Worm (Caenorhabditis elegans) whole organism, mixed stage, embryonic: ENCODE measurements around the gene twk-7.

ENCODE experiments used
- M03D4.4 ChIP-seq: sonication (generic microtip); optimal IDR thresholded peaks from 2 replicates; lab custom pipeline; 2017; ENCODE audit warnings: mild to moderate bottlenecking, missing genetic modification characterization, missing compliant biosample characterization
- ceh-83 ChIP-seq: fragments of 200-800 bp; sonication (Bioruptor generic); optimal IDR thresholded peaks from 2 replicates; lab custom pipeline; 2018; ENCODE audit warnings: mild to moderate bottlenecking, missing genetic modification characterization, missing compliant biosample characterization
- elt-1 ChIP-seq: sonication (generic microtip); optimal IDR thresholded peaks from 2 replicates; lab custom pipeline; 2017; ENCODE audit warnings: missing genetic modification characterization, mild to moderate bottlenecking, missing compliant biosample characterization, antibody characterized with exemption, moderate library complexity, borderline replicate concordance; ENCODE audit not compliant: insufficient read depth
- elt-3 ChIP-seq: fragments of 150-350 bp; optimal IDR thresholded peaks from 2 replicates; lab custom pipeline; 2014; ENCODE audit warnings: missing biosample characterization, missing genetic modification characterization
- hlh-1 ChIP-seq: fragments of 150-350 bp; optimal IDR thresholded peaks from 2 replicates; lab custom pipeline; 2014; ENCODE audit warnings: missing biosample characterization, missing genetic modification reagents, missing genetic modification characterization
- lsy-2 ChIP-seq: fragments of 150-350 bp; optimal IDR thresholded peaks from 2 replicates; lab custom pipeline; 2014; ENCODE audit warnings: missing biosample characterization, missing genetic modification characterization
- mep-1 ChIP-seq: fragments of 150-350 bp; optimal IDR thresholded peaks from 2 replicates; lab custom pipeline; 2017; ENCODE audit warnings: missing biosample characterization, missing genetic modification reagents, missing genetic modification characterization, inconsistent platforms
- nhr-12 ChIP-seq: fragments of 150-350 bp; optimal IDR thresholded peaks from 2 replicates; lab custom pipeline; 2014; ENCODE audit warnings: missing biosample characterization, missing genetic modification characterization
- nhr-237 ChIP-seq: fragments of 150-350 bp; optimal IDR thresholded peaks from 2 replicates; lab custom pipeline; 2014; ENCODE audit warnings: missing biosample characterization, missing genetic modification characterization
- nhr-28 ChIP-seq: fragments of 150-350 bp; optimal IDR thresholded peaks from 2 replicates; lab custom pipeline; 2014; ENCODE audit warnings: missing biosample characterization, missing genetic modification characterization
- nhr-76 ChIP-seq: sonication (generic microtip); optimal IDR thresholded peaks from 2 replicates; lab custom pipeline; 2017; ENCODE audit warnings: missing biosample characterization, missing genetic modification characterization

ce11 chrIII:8611282-8611681, 32.3 kb downstream of the twk-7 start:
- no peak for TF ChIP-seq elt-1 (tag; lab: Kevin White, UChicago)
- TF ChIP-seq nhr-76 (tag; lab: Kevin White, UChicago): no peak
- TF ChIP-seq hlh-1 (tag; lab: Kevin White, UChicago): no peak
- no peak for TF ChIP-seq nhr-237 (tag; lab: Kevin White, UChicago)
- no peak for TF ChIP-seq lsy-2 (tag; lab: Kevin White, UChicago)
- TF ChIP-seq nhr-12 (tag; lab: Kevin White, UChicago): no peak
- no peak for TF ChIP-seq elt-3 (tag; lab: Kevin White, UChicago)
- no peak for TF ChIP-seq mep-1 (tag; lab: Kevin White, UChicago)
- no peak for TF ChIP-seq ceh-83 (GFP tag; lab: Kevin White, UChicago)
- no peak for TF ChIP-seq M03D4.4 (tag; lab: Kevin White, UChicago)
- no peak for TF ChIP-seq nhr-28
